Fruit fly (Drosophila melanogaster) whole organism: ENCODE results near the gene CG44194.

Experiments used
- Dll ChIP-seq: fragments of >200 bp; optimal IDR thresholded peaks from 2 replicates; lab custom pipeline; 2017
- EcR ChIP-seq, 2 experiments: fragments of >200 bp; optimal IDR thresholded peaks; 2 replicates each; lab custom pipeline; 2017; ENCODE audit warnings: missing biosample characterization in 2 of 2, missing genetic modification characterization in 2 of 2, missing genetic modification reagents in 2 of 2
- psq ChIP-seq: fragments of >200 bp; optimal IDR thresholded peaks from 2 replicates; lab custom pipeline; 2017
- usp ChIP-seq: fragments of >200 bp; optimal IDR thresholded peaks from 2 replicates; lab custom pipeline; 2017; ENCODE audit warnings: missing biosample characterization, missing genetic modification characterization, mixed read lengths

DNA sequence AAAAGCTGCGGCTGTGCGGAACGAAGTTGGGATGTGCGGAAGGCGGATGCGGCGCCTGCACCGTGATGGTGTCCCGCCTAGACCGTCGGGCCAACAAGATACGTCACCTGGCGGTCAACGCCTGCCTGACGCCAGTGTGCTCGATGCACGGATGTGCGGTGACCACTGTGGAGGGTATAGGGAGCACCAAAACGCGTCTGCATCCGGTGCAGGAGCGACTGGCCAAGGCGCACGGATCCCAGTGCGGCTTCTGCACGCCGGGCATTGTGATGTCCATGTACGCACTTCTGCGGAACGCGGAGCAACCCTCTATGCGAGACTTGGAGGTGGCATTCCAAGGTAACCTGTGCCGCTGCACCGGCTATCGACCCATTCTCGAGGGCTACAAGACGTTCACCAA lies 36.1 kb upstream of the CG44194 start:
- no peak for TF ChIP-seq usp (GFP tag; lab: Kevin White, UChicago)
- no peak for TF ChIP-seq psq
- TF ChIP-seq EcR (GFP tag; optimal IDR thresholded peaks at IDR 0.05; lab: Kevin White, UChicago), result no peak
- no peak for TF ChIP-seq Dll (lab: Kevin White, UChicago)
